Worm (Caenorhabditis elegans): ENCODE results near the gene fbxb-95.

Gene fbxb-95

DNA sequence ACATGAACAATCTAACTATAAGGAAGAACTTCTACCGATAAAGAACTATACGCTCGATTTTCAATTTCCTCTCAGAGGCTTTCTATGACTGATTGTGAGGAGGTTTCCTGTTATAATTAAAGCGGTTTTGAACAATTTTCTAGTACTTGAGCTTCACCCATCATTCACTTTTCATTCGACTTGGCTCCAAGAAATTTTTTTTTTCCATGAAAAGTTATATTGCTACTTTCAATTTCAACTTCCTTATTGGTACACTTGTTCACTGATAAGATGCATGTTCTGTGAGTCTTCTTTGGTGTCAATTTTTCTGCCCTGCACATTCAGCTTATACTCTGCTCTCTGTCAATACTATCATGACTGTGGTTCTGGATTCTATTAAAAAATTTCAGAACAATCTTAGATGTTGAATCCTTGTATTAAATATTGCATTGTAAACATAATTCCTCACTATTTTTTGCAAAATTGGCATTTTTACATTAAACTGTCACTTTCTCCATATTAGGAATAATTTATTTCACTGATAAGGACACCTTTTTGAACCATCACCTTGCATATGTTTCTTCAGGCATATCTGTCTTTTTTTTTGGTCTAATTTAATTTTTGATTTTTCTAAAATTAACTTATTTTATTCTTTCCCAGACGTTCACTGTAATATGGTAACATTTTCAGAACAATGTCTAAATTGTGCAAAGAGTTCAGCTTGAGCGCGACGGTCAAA is 16.8 kb downstream of the fbxb-95 start, which contains the start of gene math-10:
TSS of gene math-10 (plus strand) at position 668 of the 718 bp plus-strand sequence.
- no peak for TF ChIP-seq pes-1 (GFP tag; IDR thresholded peaks at IDR 0.05)
- TF ChIP-seq F13C5.2 (tag; optimal IDR thresholded peaks at IDR 0.05) = no peak
- no peak for TF ChIP-seq ceh-36 (tag; optimal IDR thresholded peaks at IDR 0.05)
- TF ChIP-seq hnd-1 (tag; optimal IDR thresholded peaks at IDR 0.05) = no peak
- no peak for TF ChIP-seq sea-1 (GFP tag; conservative IDR thresholded peaks at IDR 0.05)
- no peak for TF ChIP-seq ama-1 (optimal IDR thresholded peaks at IDR 0.05)
- no peak for TF ChIP-seq hmbx-1 (tag; optimal IDR thresholded peaks at IDR 0.05)
- no peak for TF ChIP-seq hmg-4 (GFP tag; optimal IDR thresholded peaks at IDR 0.05)
- no peak for TF ChIP-seq B0310.2 (tag; optimal IDR thresholded peaks at IDR 0.05)
- no peak for TF ChIP-seq scrt-1 (GFP tag; IDR thresholded peaks at IDR 0.05)

DNA sequence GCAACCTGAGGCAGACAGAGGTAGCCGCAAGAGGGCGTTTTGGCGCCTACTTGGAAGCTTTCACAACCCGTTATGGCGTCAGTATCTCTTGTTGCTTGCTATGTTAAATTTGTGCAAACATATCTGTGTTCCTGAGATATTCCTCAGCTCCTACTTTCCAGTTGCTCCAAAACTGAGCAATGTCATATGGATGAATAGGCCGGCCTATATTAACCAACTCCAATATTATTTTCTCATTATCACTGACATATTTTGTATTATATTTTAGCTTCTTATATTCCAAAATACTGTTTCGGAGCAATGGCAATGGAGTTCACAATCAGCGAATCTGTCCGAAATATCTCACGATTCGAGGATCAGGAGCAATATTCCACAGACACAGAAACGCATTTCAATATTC is 21.5 kb downstream of the fbxb-95 start, which contains the start of gene math-13:
TSS of gene math-13 (plus strand) at position 301 of the 400 bp plus-strand sequence.
- TF ChIP-seq B0310.2 (tag; optimal IDR thresholded peaks at IDR 0.05) = no peak
- no peak for TF ChIP-seq hnd-1 (tag; optimal IDR thresholded peaks at IDR 0.05)
- no peak for TF ChIP-seq tra-4 (tag; optimal IDR thresholded peaks at IDR 0.05)
- TF ChIP-seq flt-1 (GFP tag; IDR thresholded peaks at IDR 0.05) = no peak
- TF ChIP-seq ets-7 (tag; optimal IDR thresholded peaks at IDR 0.05) = no peak
- TF ChIP-seq ceh-36 (tag; optimal IDR thresholded peaks at IDR 0.05) = no peak
- no peak for TF ChIP-seq pes-1 (GFP tag; IDR thresholded peaks at IDR 0.05)
- TF ChIP-seq hmbx-1 (tag; optimal IDR thresholded peaks at IDR 0.05) = no peak
- no peak for TF ChIP-seq ceh-13 (GFP tag; optimal IDR thresholded peaks at IDR 0.05)
- no peak for TF ChIP-seq aly-1 (tag; optimal IDR thresholded peaks at IDR 0.05)
- TF ChIP-seq F13C5.2 (tag; optimal IDR thresholded peaks at IDR 0.05) = no peak
- no peak for TF ChIP-seq sea-1 (GFP tag; conservative IDR thresholded peaks at IDR 0.05)
- no peak for TF ChIP-seq scrt-1 (GFP tag; IDR thresholded peaks at IDR 0.05)
- TF ChIP-seq tbx-11 (GFP tag; IDR thresholded peaks at IDR 0.05) = no peak
- TF ChIP-seq ama-1 (optimal IDR thresholded peaks at IDR 0.05) = no peak
- no peak for TF ChIP-seq tbx-37 (GFP tag; conservative IDR thresholded peaks at IDR 0.05)
- no peak for TF ChIP-seq hmg-4 (GFP tag; optimal IDR thresholded peaks at IDR 0.05)

- no peak for TF ChIP-seq ceh-13 (GFP tag; optimal IDR thresholded peaks at IDR 0.05)
- no peak for TF ChIP-seq pes-1 (GFP tag; IDR thresholded peaks at IDR 0.05)
- no peak for TF ChIP-seq flt-1 (GFP tag; IDR thresholded peaks at IDR 0.05)
- TF ChIP-seq B0310.2 (tag; optimal IDR thresholded peaks at IDR 0.05) = no peak
- no peak for TF ChIP-seq ceh-36 (tag; optimal IDR thresholded peaks at IDR 0.05)
- no peak for TF ChIP-seq hnd-1 (tag; optimal IDR thresholded peaks at IDR 0.05)
- no peak for TF ChIP-seq tbx-37 (GFP tag; conservative IDR thresholded peaks at IDR 0.05)
- TF ChIP-seq ets-7 (tag; optimal IDR thresholded peaks at IDR 0.05) = no peak
- TF ChIP-seq tbx-11 (GFP tag; IDR thresholded peaks at IDR 0.05) = no peak
- no peak for TF ChIP-seq hmg-4 (GFP tag; optimal IDR thresholded peaks at IDR 0.05)
- no peak for TF ChIP-seq ama-1 (optimal IDR thresholded peaks at IDR 0.05)
- TF ChIP-seq scrt-1 (GFP tag; IDR thresholded peaks at IDR 0.05) = no peak
- TF ChIP-seq tra-4 (tag; optimal IDR thresholded peaks at IDR 0.05) = no peak
These were observed 24.5 kb downstream of the fbxb-95 start, which contains the start of gene math-16 for ce11 chrII:1878663-1879062. Gene math-16, minus strand, starts transcription at chrII:1878763.

ce11 chrII:1882705-1883104 is 28.5 kb downstream of the fbxb-95 start, which contains the start of gene math-5:
Gene math-5, minus strand, starts transcription at chrII:1882805.
- TF ChIP-seq pes-1 (GFP tag; IDR thresholded peaks at IDR 0.05) (no peak), sea-1 (GFP tag; conservative IDR thresholded peaks at IDR 0.05) (no peak), tbx-11 (GFP tag; IDR thresholded peaks at IDR 0.05) (no peak), hmbx-1 (tag; optimal IDR thresholded peaks at IDR 0.05) (no peak), F13C5.2 (tag; optimal IDR thresholded peaks at IDR 0.05) (no peak), ceh-13 (GFP tag; optimal IDR thresholded peaks at IDR 0.05) (no peak), tra-4 (tag; optimal IDR thresholded peaks at IDR 0.05) (no peak), tbx-37 (GFP tag; conservative IDR thresholded peaks at IDR 0.05) (no peak), scrt-1 (GFP tag; IDR thresholded peaks at IDR 0.05) (no peak), ceh-36 (tag; optimal IDR thresholded peaks at IDR 0.05) (no peak), hmg-4 (GFP tag; optimal IDR thresholded peaks at IDR 0.05) (no peak), hnd-1 (tag; optimal IDR thresholded peaks at IDR 0.05) (no peak), aly-1 (tag; optimal IDR thresholded peaks at IDR 0.05) (no peak), flt-1 (GFP tag; IDR thresholded peaks at IDR 0.05) (no peak), ama-1 (optimal IDR thresholded peaks at IDR 0.05) (no peak), ets-7 (tag; optimal IDR thresholded peaks at IDR 0.05) (no peak), B0310.2 (tag; optimal IDR thresholded peaks at IDR 0.05) (no peak)

ce11 chrII:1884635-1885034 is 30.4 kb downstream of the fbxb-95 start, which contains the start of gene math-6:
Gene math-6, minus strand, starts transcription at chrII:1884735.
- TF ChIP-seq ceh-13 (GFP tag; optimal IDR thresholded peaks at IDR 0.05) = no peak
- TF ChIP-seq sea-1 (GFP tag; conservative IDR thresholded peaks at IDR 0.05) = no peak
- no peak for TF ChIP-seq F13C5.2 (tag; optimal IDR thresholded peaks at IDR 0.05)
- TF ChIP-seq pes-1 (GFP tag; IDR thresholded peaks at IDR 0.05) = no peak
- no peak for TF ChIP-seq hnd-1 (tag; optimal IDR thresholded peaks at IDR 0.05)
- TF ChIP-seq tbx-37 (GFP tag; conservative IDR thresholded peaks at IDR 0.05) = no peak
- TF ChIP-seq ets-7 (tag; optimal IDR thresholded peaks at IDR 0.05) = no peak
- TF ChIP-seq scrt-1 (GFP tag; IDR thresholded peaks at IDR 0.05) = no peak
- no peak for TF ChIP-seq ceh-36 (tag; optimal IDR thresholded peaks at IDR 0.05)
- no peak for TF ChIP-seq tbx-11 (GFP tag; IDR thresholded peaks at IDR 0.05)

DNA sequence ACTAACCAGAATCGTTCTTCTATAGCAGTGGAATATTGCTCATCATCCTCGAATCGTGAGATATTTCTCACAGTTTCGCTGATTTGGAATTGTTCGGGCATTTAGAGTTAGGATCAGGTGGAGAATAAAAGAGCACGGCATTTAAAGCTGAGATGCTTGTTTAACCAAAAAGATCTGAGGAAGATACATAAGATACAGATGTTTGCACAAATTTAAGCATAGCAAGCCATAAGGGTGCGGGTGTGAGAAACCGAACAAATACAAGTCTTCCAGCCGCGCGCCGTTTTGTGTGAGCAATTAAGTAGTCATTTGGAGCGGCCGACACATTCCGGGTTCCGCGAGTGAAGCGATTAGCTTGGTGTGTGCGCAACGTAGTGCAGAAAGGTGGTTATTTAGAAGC is 32.2 kb downstream of the fbxb-95 start, which contains the start of gene math-7:
TSS of gene math-7 (minus strand) at position 101 of the 400 bp plus-strand sequence.
- TF ChIP-seq flt-1 (GFP tag; IDR thresholded peaks at IDR 0.05) (no peak), hmbx-1 (tag; optimal IDR thresholded peaks at IDR 0.05) (no peak), ceh-36 (tag; optimal IDR thresholded peaks at IDR 0.05) (no peak), aly-1 (tag; optimal IDR thresholded peaks at IDR 0.05) (no peak), scrt-1 (GFP tag; IDR thresholded peaks at IDR 0.05) (no peak), tbx-37 (GFP tag; conservative IDR thresholded peaks at IDR 0.05) (no peak), hmg-4 (GFP tag; optimal IDR thresholded peaks at IDR 0.05) (no peak), hnd-1 (tag; optimal IDR thresholded peaks at IDR 0.05) (no peak), sea-1 (GFP tag; conservative IDR thresholded peaks at IDR 0.05) (no peak), pes-1 (GFP tag; IDR thresholded peaks at IDR 0.05) (no peak), ceh-13 (GFP tag; optimal IDR thresholded peaks at IDR 0.05) (no peak), tbx-11 (GFP tag; IDR thresholded peaks at IDR 0.05) (no peak), B0310.2 (tag; optimal IDR thresholded peaks at IDR 0.05) (no peak), tra-4 (tag; optimal IDR thresholded peaks at IDR 0.05) (no peak), ama-1 (optimal IDR thresholded peaks at IDR 0.05) (no peak), F13C5.2 (tag; optimal IDR thresholded peaks at IDR 0.05) (no peak), ets-7 (tag; optimal IDR thresholded peaks at IDR 0.05) (no peak)
